Fruit fly (Drosophila melanogaster): ENCODE results near the gene Vha100-1.
A peak's percentile ranks its signal among the peaks of the same experiment; 100 is the strongest.

The Vha100-1 gene

dm6 chr3R:29112398-29113150 is 18.4 kb upstream of the Vha100-1 start, which contains the start of the genes alpha-Man-Ib and Pdhb (continued):
- TF ChIP-seq Eip74EF (GFP tag; optimal IDR thresholded peaks at IDR 0.05) = no peak
- peak; percentile 42 for TF ChIP-seq CG6683 (GFP tag; optimal IDR thresholded peaks at IDR 0.05)
- TF ChIP-seq CG43689 (GFP tag; IDR thresholded peaks at IDR 0.05) = no peak
- peak; percentile 64 for TF ChIP-seq CG8290 (GFP tag; optimal IDR thresholded peaks at IDR 0.05)
- peak in 1 of 2 experiments; percentile 52 for TF ChIP-seq CG8290 (tag; optimal IDR thresholded peaks at IDR 0.05)
- peak; percentile 44 for TF ChIP-seq HHEX (GFP tag; optimal IDR thresholded peaks at IDR 0.05)
- TF ChIP-seq ci (GFP tag; IDR thresholded peaks at IDR 0.05) = peak; percentile 23; the same call in 1 of the 3 replicates
- TF ChIP-seq eyg (GFP tag; optimal IDR thresholded peaks at IDR 0.05) = no peak
- TF ChIP-seq repo (GFP tag; optimal IDR thresholded peaks at IDR 0.05) = no peak
- TF ChIP-seq chn (GFP tag; optimal IDR thresholded peaks at IDR 0.05) = peak; percentile 66
- TF ChIP-seq CG6272 (GFP tag; IDR thresholded peaks at IDR 0.05) = peak; percentile 78
- TF ChIP-seq CG4730 (GFP tag; IDR thresholded peaks at IDR 0.05) = peak; percentile 65
- peak; percentile 81 for TF ChIP-seq CG1602 (GFP tag; optimal IDR thresholded peaks at IDR 0.05)
- TF ChIP-seq D (optimal IDR thresholded peaks at IDR 0.05) = no peak
- TF ChIP-seq D (GFP tag; optimal IDR thresholded peaks at IDR 0.05) = peak; percentile 66
- peak; percentile 49 for TF ChIP-seq HmgD (GFP tag; optimal IDR thresholded peaks at IDR 0.05)
- TF ChIP-seq Ets97D (GFP tag; optimal IDR thresholded peaks at IDR 0.05) = peak; percentile 61
- no peak for TF ChIP-seq pb (GFP tag; optimal IDR thresholded peaks at IDR 0.05)
- peak; percentile 59 for TF ChIP-seq CG9876 (GFP tag; optimal IDR thresholded peaks at IDR 0.05)
- peak; percentile 48; the same call in 1 of the 2 replicates for TF ChIP-seq CG1024 (GFP tag; IDR thresholded peaks at IDR 0.05)
- no peak for TF ChIP-seq jing (GFP tag; optimal IDR thresholded peaks at IDR 0.05)
- peak; percentile 90 for TF ChIP-seq CG11456 (GFP tag; IDR thresholded peaks at IDR 0.05)
- TF ChIP-seq dpn (GFP tag; optimal IDR thresholded peaks at IDR 0.05) = peak; percentile 30 to 82
- TF ChIP-seq Dll (GFP tag; IDR thresholded peaks at IDR 0.05; ENCODE audit: partially characterized antibody) = peak; percentile 57; the same call in 2 of the 4 replicates
- TF ChIP-seq Lim3 (GFP tag; IDR thresholded peaks at IDR 0.05) = 0 out of 2 replicates have a peak, but pooled peaks have one; percentile 16
- 0 out of 4 replicates have a peak, but pooled peaks have one; percentile 38 for TF ChIP-seq chinmo (GFP tag; IDR thresholded peaks at IDR 0.05; ENCODE audit: partially characterized antibody)
- peak; percentile 53; the same call in 2 of the 3 replicates for TF ChIP-seq zfh1 (GFP tag; IDR thresholded peaks at IDR 0.05)
- peak; percentile 93 for TF ChIP-seq CG3847 (GFP tag; IDR thresholded peaks at IDR 0.05)
- TF ChIP-seq nom (GFP tag; optimal IDR thresholded peaks at IDR 0.05) = peak; percentile 45
- TF ChIP-seq hkb (optimal IDR thresholded peaks at IDR 0.05) = peak; percentile 75
- TF ChIP-seq hkb (GFP tag; IDR thresholded peaks at IDR 0.05) = peak; percentile 69
- TF ChIP-seq CG2875 (GFP tag; optimal IDR thresholded peaks at IDR 0.05) = peak; percentile 24
- no peak for TF ChIP-seq Dip2 (GFP tag; IDR thresholded peaks at IDR 0.05)
- peak; percentile 64 for TF ChIP-seq CG17328 (GFP tag; IDR thresholded peaks at IDR 0.05)
- peak; percentile 82 for TF ChIP-seq grau (tag; optimal IDR thresholded peaks at IDR 0.05)
- no peak for TF ChIP-seq TFAM (GFP tag; optimal IDR thresholded peaks at IDR 0.05)
- no peak for TF ChIP-seq ac (GFP tag; optimal IDR thresholded peaks at IDR 0.05)
- peak; percentile 76 for TF ChIP-seq CG11247 (GFP tag; IDR thresholded peaks at IDR 0.05)
- peak; percentile 99 for TF ChIP-seq trem (tag; optimal IDR thresholded peaks at IDR 0.05)
- TF ChIP-seq CG4617 (GFP tag; optimal IDR thresholded peaks at IDR 0.05; ENCODE audit: borderline replicate concordance) = peak; percentile 90
- TF ChIP-seq Hsf (GFP tag; optimal IDR thresholded peaks at IDR 0.05) = peak; percentile 61
- no peak for TF ChIP-seq sqz (GFP tag; optimal IDR thresholded peaks at IDR 0.05)
- peak; percentile 82 for TF ChIP-seq zen (tag; optimal IDR thresholded peaks at IDR 0.05)
- TF ChIP-seq CG33557 (GFP tag; optimal IDR thresholded peaks at IDR 0.05) = peak; percentile 72
- TF ChIP-seq Poxn (GFP tag; IDR thresholded peaks at IDR 0.05) = no peak
- TF ChIP-seq slou (GFP tag; optimal IDR thresholded peaks at IDR 0.05) = peak; percentile 65
- TF ChIP-seq usp (GFP tag; optimal IDR thresholded peaks at IDR 0.05) = no peak
- no peak for TF ChIP-seq lov (optimal IDR thresholded peaks at IDR 0.05)
- peak; percentile 77; the same call in 1 of the 3 replicates for TF ChIP-seq lov (GFP tag; IDR thresholded peaks at IDR 0.05)
- no peak for TF ChIP-seq kah (GFP tag; optimal IDR thresholded peaks at IDR 0.05)
- peak; percentile 45 for TF ChIP-seq CG8944 (GFP tag; optimal IDR thresholded peaks at IDR 0.05)
